Fruit fly (Drosophila melanogaster) whole organism, wandering third instar larva: ENCODE data around the gene Imp.

ENCODE experiments used
- Mio ChIP-seq: sonication (Bioruptor generic); optimal IDR thresholded peaks from 2 replicates; lab custom pipeline; 2016; ENCODE audit warnings: missing biosample characterization, missing genetic modification characterization
- br ChIP-seq: fragments of 200-800 bp; sonication (Bioruptor generic); optimal IDR thresholded peaks from 2 replicates; lab custom pipeline; 2016; ENCODE audit warnings: missing biosample characterization, missing genetic modification characterization
- jim ChIP-seq: fragments of 175-275, 200-325 bp; sonication (Bioruptor generic); optimal IDR thresholded peaks from 2 replicates; lab custom pipeline; 2016; ENCODE audit warnings: missing biosample characterization, mild to moderate bottlenecking, missing genetic modification characterization
- pan ChIP-seq: fragments of >200 bp; optimal IDR thresholded peaks from 2 replicates; lab custom pipeline; 2017
- psq ChIP-seq: fragments of 200-800 bp; sonication (Bioruptor generic); optimal IDR thresholded peaks from 3 replicates; lab custom pipeline; 2017; ENCODE audit warnings: missing biosample characterization, mild to moderate bottlenecking, missing genetic modification characterization, moderate library complexity
- usp ChIP-seq: fragments of >200 bp; optimal IDR thresholded peaks from 2 replicates; lab custom pipeline; 2017; ENCODE audit warnings: missing biosample characterization, missing genetic modification characterization

dm6 chrX:10847436-10847446 is 23.2 kb upstream of the Imp start, which contains the start of gene Pgls:
- no peak for TF ChIP-seq usp (GFP tag; lab: Kevin White, UChicago)
- no peak for TF ChIP-seq jim (GFP tag; lab: Kevin White, UChicago)
- no peak for TF ChIP-seq pan
- TF ChIP-seq Mio (GFP tag; lab: Kevin White, UChicago), result no peak
- TF ChIP-seq br (GFP tag; lab: Kevin White, UChicago), result no peak
- no peak for TF ChIP-seq psq (GFP tag; lab: Kevin White, UChicago)
